Worm (Caenorhabditis elegans) whole organism, L4 larva: ENCODE data around the gene ulp-1.
A peak's percentile ranks its signal among the peaks of the same experiment; 100 is the strongest.

Experiments
- F49E8.2 ChIP-seq: sonication (generic microtip); optimal IDR thresholded peaks from 2 replicates; lab custom pipeline; 2016; ENCODE audit warnings: missing compliant biosample characterization, mild to moderate bottlenecking, missing genetic modification characterization, borderline replicate concordance
- ZK337.2 ChIP-seq: fragments of 200-800 bp; sonication (Bioruptor generic); IDR thresholded peaks from 2 replicates; pipeline ENCODE4 v1.3.6; 2022; ENCODE audit warnings: missing genetic modification reagents, missing genetic modification characterization, missing compliant biosample characterization
- aha-1 ChIP-seq: fragments of 150-350 bp; peaks from one replicate; lab custom pipeline; 2014; ENCODE audit warnings: missing biosample characterization, missing genetic modification characterization
- ceh-28 ChIP-seq: fragments of 150-350 bp; optimal IDR thresholded peaks from 2 replicates; lab custom pipeline; 2014; ENCODE audit warnings: missing biosample characterization, missing genetic modification reagents, missing genetic modification characterization
- ceh-32 ChIP-seq: sonication (generic microtip); optimal IDR thresholded peaks from 2 replicates; lab custom pipeline; 2016; ENCODE audit warnings: mild to moderate bottlenecking, missing genetic modification characterization, missing compliant biosample characterization; ENCODE audit not compliant: poor library complexity
- ceh-44 ChIP-seq: fragments of 200-800 bp; sonication (Bioruptor generic); IDR thresholded peaks from 2 replicates; pipeline ENCODE4 v1.3.6; 2022; ENCODE audit warnings: missing genetic modification reagents, missing genetic modification characterization, missing compliant biosample characterization
- daf-8 ChIP-seq: fragments of 200-800 bp; sonication (Bioruptor generic); IDR thresholded peaks from 2 replicates; pipeline ENCODE4 v1.3.6; 2022; ENCODE audit warnings: missing genetic modification characterization, missing compliant biosample characterization
- dmd-9 ChIP-seq: fragments of 200-800 bp; sonication (Bioruptor generic); IDR thresholded peaks from 2 replicates; pipeline ENCODE4 v1.3.6; 2022; ENCODE audit warnings: missing genetic modification reagents, missing genetic modification characterization, missing compliant biosample characterization
- duxl-1 ChIP-seq: sonication (generic microtip); optimal IDR thresholded peaks from 2 replicates; lab custom pipeline; 2016; ENCODE audit warnings: mild to moderate bottlenecking, missing genetic modification characterization, moderate library complexity, missing compliant biosample characterization; ENCODE audit not compliant: poor library complexity
- egl-43 ChIP-seq: fragments of 200-800 bp; sonication (Bioruptor generic); IDR thresholded peaks from 2 replicates; pipeline ENCODE4 v1.3.6; 2022; ENCODE audit warnings: missing genetic modification reagents, missing genetic modification characterization, missing compliant biosample characterization
- fkh-10 ChIP-seq: fragments of 150-350 bp; optimal IDR thresholded peaks from 2 replicates; lab custom pipeline; 2014; ENCODE audit warnings: missing biosample characterization, missing genetic modification reagents, missing genetic modification characterization
- hlh-11 ChIP-seq: fragments of 200-800 bp; sonication (Bioruptor generic); optimal IDR thresholded peaks from 2 replicates; lab custom pipeline; 2018; ENCODE audit warnings: mild to moderate bottlenecking, missing genetic modification characterization, missing compliant biosample characterization
- hlh-30 ChIP-seq: sonication (generic microtip); optimal IDR thresholded peaks from 2 replicates; lab custom pipeline; 2017; ENCODE audit warnings: antibody characterized with exemption, mild to moderate bottlenecking, missing genetic modification characterization, missing compliant biosample characterization; ENCODE audit not compliant: insufficient read depth
- hmg-1.1 ChIP-seq: fragments of 200-800 bp; sonication (Bioruptor generic); IDR thresholded peaks from 2 replicates; pipeline ENCODE4 v1.3.6; 2022; ENCODE audit warnings: missing genetic modification reagents, missing genetic modification characterization, missing compliant biosample characterization
- lin-1 ChIP-seq: fragments of 200-800 bp; sonication (Bioruptor generic); IDR thresholded peaks from 2 replicates; pipeline ENCODE4 v1.3.6; 2022; ENCODE audit warnings: missing genetic modification reagents, missing genetic modification characterization, missing compliant biosample characterization
- lsy-2 ChIP-seq, 2 experiments: fragments of 150-350 bp in 1 of 2; sonication (generic microtip) in 1 of 2; optimal IDR thresholded peaks; 2 replicates each; lab custom pipeline; 2014 to 2017; ENCODE audit warnings: missing biosample characterization in 2 of 2, missing genetic modification characterization in 2 of 2
- madf-5 ChIP-seq, 2 experiments: fragments of 200-800 bp; sonication (Bioruptor generic); IDR thresholded peaks; 2 replicates each; pipeline ENCODE4 v1.3.6; 2022; ENCODE audit warnings: missing compliant biosample characterization in 2 of 2, missing genetic modification characterization in 2 of 2
- mdl-1 ChIP-seq, 2 experiments: fragments of 150-350 bp in 1 of 2; sonication (generic microtip) in 1 of 2; optimal IDR thresholded peaks; 2 replicates each; lab custom pipeline; 2014 to 2017; ENCODE audit warnings: missing biosample characterization in 2 of 2, missing genetic modification characterization in 2 of 2
- mep-1 ChIP-seq: fragments of 150-350 bp; sonication (generic microtip); optimal IDR thresholded peaks from 3 replicates; lab custom pipeline; 2014; ENCODE audit warnings: missing biosample characterization, missing genetic modification characterization
- mes-2 ChIP-seq: sonication (generic microtip); optimal IDR thresholded peaks from 2 replicates; lab custom pipeline; 2016; ENCODE audit warnings: missing genotype, mild to moderate bottlenecking, missing genetic modification characterization, missing compliant biosample characterization; ENCODE audit not compliant: poor library complexity, severe bottlenecking
- mxl-3 ChIP-seq: fragments of 200-800 bp; sonication (Bioruptor generic); optimal IDR thresholded peaks from 2 replicates; lab custom pipeline; 2018; ENCODE audit warnings: mild to moderate bottlenecking, missing genetic modification characterization, missing compliant biosample characterization
- nhr-10 ChIP-seq: fragments of 150-350 bp; optimal IDR thresholded peaks from 2 replicates; lab custom pipeline; 2014; ENCODE audit warnings: missing biosample characterization, missing genetic modification characterization
- nhr-41 ChIP-seq: fragments of 200-800 bp; sonication (Bioruptor generic); IDR thresholded peaks from 2 replicates; pipeline ENCODE4 v1.3.6; 2022; ENCODE audit warnings: missing genetic modification reagents, missing genetic modification characterization, missing compliant biosample characterization
- nhr-6 ChIP-seq: fragments of 150-350 bp; optimal IDR thresholded peaks from 2 replicates; lab custom pipeline; 2014; ENCODE audit warnings: missing biosample characterization, missing genetic modification characterization
- set-16 ChIP-seq: fragments of 200-800 bp; sonication (Bioruptor generic); IDR thresholded peaks from 2 replicates; pipeline ENCODE4 v1.3.6; 2022; ENCODE audit warnings: missing genetic modification reagents, missing genetic modification characterization, missing compliant biosample characterization
- snpc-1.2 ChIP-seq: fragments of 200-800 bp; sonication (Bioruptor generic); IDR thresholded peaks from 2 replicates; pipeline ENCODE4 v1.3.6; 2022; ENCODE audit warnings: missing genetic modification reagents, missing genetic modification characterization, missing compliant biosample characterization
- tra-1 ChIP-seq: fragments of 200-800 bp; sonication (Bioruptor generic); IDR thresholded peaks from 2 replicates; pipeline ENCODE4 v1.3.6; 2022; ENCODE audit warnings: missing genetic modification reagents, missing genetic modification characterization, missing compliant biosample characterization
- unc-130 ChIP-seq: sonication (generic microtip); optimal IDR thresholded peaks from 2 replicates; lab custom pipeline; 2016; ENCODE audit warnings: missing genetic modification reagents, missing genetic modification characterization, missing compliant biosample characterization
- unc-62 ChIP-seq, 3 experiments: fragments of 150-350 bp in 1 of 3; sonication (generic microtip); optimal IDR thresholded peaks in 2 of 3; peaks in 1 of 3; 1 replicate in 1 of 3; 2 replicates in 2 of 3; lab custom pipeline; 2014 to 2017; ENCODE audit warnings: missing biosample characterization in 3 of 3, missing genetic modification characterization in 3 of 3, missing genetic modification reagents in 3 of 3, missing genotype in 1 of 3
- zfp-2 ChIP-seq: sonication (generic microtip); optimal IDR thresholded peaks from 2 replicates; lab custom pipeline; 2016; ENCODE audit warnings: mild to moderate bottlenecking, missing genetic modification characterization, missing compliant biosample characterization

Gene ulp-1

ce11 chrIII:5136033-5136597 lies 33.5 kb downstream of the ulp-1 start, which contains the start of gene tbx-2:
tbx-2 (minus strand) TSS chrIII:5136296.
- TF ChIP-seq duxl-1 (tag; lab: Kevin White, UChicago): peak; percentile 3
- TF ChIP-seq mdl-1 (tag; optimal IDR thresholded peaks at IDR 0.05; lab: Kevin White, UChicago): peak in 1 of 2 experiments; percentile 13
- peak; percentile 31 for TF ChIP-seq mes-2 (tag; lab: Kevin White, UChicago)
- no peak for TF ChIP-seq nhr-10 (tag; lab: Kevin White, UChicago)
- TF ChIP-seq lsy-2 (tag; optimal IDR thresholded peaks at IDR 0.05; lab: Kevin White, UChicago): peak in 1 of 2 experiments; percentile 41
- TF ChIP-seq aha-1: peak; percentile 78
- TF ChIP-seq ceh-28 (tag; lab: Kevin White, UChicago): no peak
- no peak for TF ChIP-seq madf-5 (GFP tag; IDR thresholded peaks at IDR 0.05; lab: Robert Waterston, UW)
- TF ChIP-seq mxl-3: peak; percentile 61
- TF ChIP-seq tra-1 (GFP tag; lab: Robert Waterston, UW): no peak
- peak; percentile 58 for TF ChIP-seq set-16 (GFP tag; lab: Robert Waterston, UW)
- TF ChIP-seq hlh-11 (tag; lab: Kevin White, UChicago): peak; percentile 44
- peak in 1 of 2 experiments; percentile 78 for TF ChIP-seq unc-62 (GFP tag; optimal IDR thresholded peaks at IDR 0.05 in 1 of 2; lab: Kevin White, UChicago)
- no peak for TF ChIP-seq unc-62 (tag; optimal IDR thresholded peaks at IDR 0.05; lab: Kevin White, UChicago)
- TF ChIP-seq hmg-1.1 (GFP tag; lab: Robert Waterston, UW): peak; percentile 29; the same call in 1 of the 2 replicates
- TF ChIP-seq egl-43: 0 out of 2 replicates have a peak, but pooled peaks have one; percentile 34
- TF ChIP-seq fkh-10 (GFP tag; lab: Kevin White, UChicago): no peak
- no peak for TF ChIP-seq lin-1
- peak; percentile 54 for TF ChIP-seq hlh-30 (tag; lab: Kevin White, UChicago)

DNA sequence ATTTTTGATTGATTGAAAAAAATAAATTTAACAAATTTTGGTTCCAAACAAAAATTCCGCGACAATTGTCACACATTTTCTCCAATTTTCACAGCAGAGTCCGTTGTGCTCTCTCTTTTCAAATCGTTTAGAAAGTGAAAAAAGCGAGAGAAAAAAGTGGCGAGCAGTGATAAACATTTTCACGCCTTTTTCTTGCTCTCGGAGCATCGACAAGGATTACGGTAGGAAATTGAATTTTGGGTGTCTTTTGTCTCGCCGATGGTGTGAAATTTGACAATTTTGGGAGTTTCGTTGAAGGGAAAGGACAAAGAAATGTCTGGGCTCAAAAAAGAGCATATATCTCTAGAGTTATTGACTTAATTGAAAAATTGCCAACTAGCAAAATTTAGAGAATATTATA lies 35.1 kb downstream of the ulp-1 start:
- TF ChIP-seq zfp-2 (tag; lab: Kevin White, UChicago) (no peak), lsy-2 (tag; optimal IDR thresholded peaks at IDR 0.05; lab: Kevin White, UChicago) (peak in 1 of 2 experiments; percentile 24), F49E8.2 (tag; lab: Kevin White, UChicago) (no peak), snpc-1.2 (no peak), nhr-41 (GFP tag; lab: Robert Waterston, UW) (no peak), tra-1 (GFP tag; lab: Robert Waterston, UW) (no peak), hlh-11 (tag; lab: Kevin White, UChicago) (peak; percentile 18), nhr-6 (no peak), aha-1 (no peak), ceh-32 (tag; lab: Kevin White, UChicago) (no peak)

ce11 chrIII:5130654-5131053 lies 38.9 kb downstream of the ulp-1 start:
- no peak for TF ChIP-seq unc-130 (GFP tag; lab: Kevin White, UChicago)

ce11 chrIII:5129261-5129660 lies 40.3 kb downstream of the ulp-1 start:
- TF ChIP-seq ceh-44 (GFP tag; lab: Robert Waterston, UW): no peak
- TF ChIP-seq set-16 (GFP tag; lab: Robert Waterston, UW): 0 out of 2 replicates have a peak, but pooled peaks have one; percentile 8
- TF ChIP-seq ZK337.2 (GFP tag; lab: Robert Waterston, UW): no peak
- TF ChIP-seq hlh-30 (tag; lab: Kevin White, UChicago): no peak
- no peak for TF ChIP-seq daf-8
- TF ChIP-seq unc-62 (GFP tag; optimal IDR thresholded peaks at IDR 0.05 in 1 of 2; lab: Kevin White, UChicago): peak in 1 of 2 experiments; percentile 35
- no peak for TF ChIP-seq unc-62 (tag; optimal IDR thresholded peaks at IDR 0.05; lab: Kevin White, UChicago)

- TF ChIP-seq dmd-9 (GFP tag; lab: Robert Waterston, UW): no peak
- no peak for TF ChIP-seq mep-1 (tag; lab: Kevin White, UChicago)
- peak; percentile 13; the same call in 1 of the 2 replicates for TF ChIP-seq set-16 (GFP tag; lab: Robert Waterston, UW)
These were observed 42.6 kb downstream of the ulp-1 start for ce11 chrIII:5126988-5127387.
